Worm (Caenorhabditis elegans) whole organism, L2 larva: Measurements from ENCODE around the gene ddl-1.

Experiments
- C34F6.9 ChIP-seq: fragments of 150-350 bp; optimal IDR thresholded peaks from 2 replicates; lab custom pipeline; 2014; ENCODE audit warnings: missing biosample characterization, missing genetic modification characterization
- F13H6.1 ChIP-seq: sonication (generic microtip); optimal IDR thresholded peaks from 2 replicates; lab custom pipeline; 2016; ENCODE audit warnings: missing genetic modification characterization, missing compliant biosample characterization
- Y55F3AM.14 ChIP-seq: fragments of 200-800 bp; sonication (Bioruptor generic); optimal IDR thresholded peaks from 2 replicates; lab custom pipeline; 2018; ENCODE audit warnings: mild to moderate bottlenecking, missing genetic modification characterization, missing compliant biosample characterization
- ZK546.5 ChIP-seq: sonication (generic microtip); optimal IDR thresholded peaks from 2 replicates; lab custom pipeline; 2017; ENCODE audit warnings: missing biosample characterization, missing genetic modification characterization
- aly-2 ChIP-seq: fragments of 150-350 bp; optimal IDR thresholded peaks from 2 replicates; lab custom pipeline; 2014; ENCODE audit warnings: missing biosample characterization, missing genetic modification characterization
- ama-1 ChIP-seq: fragments of 150-350 bp; optimal IDR thresholded peaks from 2 replicates; lab custom pipeline; 2018; ENCODE audit warnings: inconsistent platforms
- ceh-16 ChIP-seq: fragments of 150-350 bp; optimal IDR thresholded peaks from 2 replicates; lab custom pipeline; 2014; ENCODE audit warnings: missing biosample characterization, missing genetic modification characterization
- ceh-82 ChIP-seq: fragments of 150-350 bp; optimal IDR thresholded peaks from 2 replicates; lab custom pipeline; 2014; ENCODE audit warnings: missing biosample characterization, missing genetic modification characterization
- crh-2 ChIP-seq: sonication (generic microtip); optimal IDR thresholded peaks from 2 replicates; lab custom pipeline; 2017; ENCODE audit warnings: missing biosample characterization, missing genetic modification characterization
- dmd-4 ChIP-seq: sonication (generic microtip); optimal IDR thresholded peaks from 2 replicates; lab custom pipeline; 2017; ENCODE audit warnings: missing biosample characterization, missing genetic modification characterization
- elt-3 ChIP-seq: sonication (generic microtip); optimal IDR thresholded peaks from 2 replicates; lab custom pipeline; 2017; ENCODE audit warnings: missing biosample characterization, missing genetic modification characterization
- fos-1 ChIP-seq: fragments of 150-350 bp; optimal IDR thresholded peaks from 2 replicates; lab custom pipeline; 2014; ENCODE audit warnings: missing biosample characterization, missing genetic modification characterization
- gmeb-1 ChIP-seq: fragments of 150-350 bp; optimal IDR thresholded peaks from 2 replicates; lab custom pipeline; 2014; ENCODE audit warnings: missing biosample characterization, missing genetic modification characterization
- lin-11 ChIP-seq: fragments of 150-350 bp; sonication (generic microtip); optimal IDR thresholded peaks from 2 replicates; lab custom pipeline; 2014; ENCODE audit warnings: missing biosample characterization, missing genetic modification characterization, inconsistent platforms, mixed read lengths
- lin-39 ChIP-seq: fragments of 150-350 bp; optimal IDR thresholded peaks from 2 replicates; lab custom pipeline; 2014; ENCODE audit warnings: missing biosample characterization, missing genetic modification reagents, missing genetic modification characterization
- lsy-2 ChIP-seq, 2 experiments: fragments of 150-350 bp in 1 of 2; sonication (generic microtip) in 1 of 2; optimal IDR thresholded peaks; 2 replicates each; lab custom pipeline; 2014 to 2017; ENCODE audit warnings: missing biosample characterization in 2 of 2, missing genetic modification characterization in 2 of 2
- mab-5 ChIP-seq: fragments of 150-350 bp; optimal IDR thresholded peaks from 2 replicates; lab custom pipeline; 2014; ENCODE audit warnings: missing biosample characterization, missing genetic modification characterization
- mbf-1 ChIP-seq: sonication (generic microtip); optimal IDR thresholded peaks from 2 replicates; lab custom pipeline; 2017; ENCODE audit warnings: missing biosample characterization, missing genetic modification characterization
- nhr-10 ChIP-seq: sonication (generic microtip); optimal IDR thresholded peaks from 2 replicates; lab custom pipeline; 2017; ENCODE audit warnings: missing biosample characterization, missing genetic modification characterization
- nhr-12 ChIP-seq: fragments of 150-350 bp; optimal IDR thresholded peaks from 2 replicates; lab custom pipeline; 2014; ENCODE audit warnings: missing biosample characterization, missing genetic modification characterization
- nhr-129 ChIP-seq: fragments of 150-350 bp; optimal IDR thresholded peaks from 2 replicates; lab custom pipeline; 2014; ENCODE audit warnings: missing biosample characterization, missing genetic modification characterization
- nhr-23 ChIP-seq: fragments of 150-350 bp; optimal IDR thresholded peaks from 2 replicates; lab custom pipeline; 2014; ENCODE audit warnings: missing biosample characterization, missing genetic modification reagents, missing genetic modification characterization
- nhr-25 ChIP-seq: fragments of 150-350 bp; sonication (generic microtip); optimal IDR thresholded peaks from 3 replicates; lab custom pipeline; 2014; ENCODE audit warnings: missing biosample characterization, missing genetic modification characterization
- nhr-6 ChIP-seq: fragments of 150-350 bp; optimal IDR thresholded peaks from 2 replicates; lab custom pipeline; 2014; ENCODE audit warnings: missing biosample characterization, missing genetic modification characterization
- nhr-77 ChIP-seq: fragments of 150-350 bp; optimal IDR thresholded peaks from 2 replicates; lab custom pipeline; 2014; ENCODE audit warnings: missing biosample characterization, missing genetic modification characterization
- peb-1 ChIP-seq: fragments of 150-350 bp; optimal IDR thresholded peaks from 2 replicates; lab custom pipeline; 2014; ENCODE audit warnings: missing biosample characterization, missing genetic modification characterization
- sem-4 ChIP-seq: fragments of 150-350 bp; optimal IDR thresholded peaks from 2 replicates; lab custom pipeline; 2014; ENCODE audit warnings: missing biosample characterization, missing genetic modification reagents, missing genetic modification characterization
- skn-1 ChIP-seq: sonication (generic microtip); optimal IDR thresholded peaks from 2 replicates; lab custom pipeline; 2017; ENCODE audit warnings: missing biosample characterization, missing genetic modification characterization
- sma-3 ChIP-seq: sonication (generic microtip); optimal IDR thresholded peaks from 2 replicates; lab custom pipeline; 2016; ENCODE audit warnings: missing genetic modification reagents, missing genetic modification characterization, missing compliant biosample characterization
- sma-9 ChIP-seq, 2 experiments: fragments of 150-350 bp in 1 of 2; sonication (generic microtip) in 1 of 2; optimal IDR thresholded peaks; 2 replicates each; lab custom pipeline; 2014 to 2016; ENCODE audit warnings: missing genetic modification characterization in 2 of 2, mild to moderate bottlenecking in 1 of 2, missing biosample characterization in 1 of 2, missing compliant biosample characterization in 1 of 2, missing genetic modification reagents in 1 of 2, moderate library complexity in 1 of 2
- snpc-4 ChIP-seq: fragments of 150-350 bp; optimal IDR thresholded peaks from 2 replicates; lab custom pipeline; 2014; ENCODE audit warnings: missing biosample characterization, missing genetic modification characterization
- unc-55 ChIP-seq: fragments of 150-350 bp; sonication (generic microtip); optimal IDR thresholded peaks from 3 replicates; lab custom pipeline; 2014; ENCODE audit warnings: missing biosample characterization, missing genetic modification reagents, missing genetic modification characterization
- unc-62 ChIP-seq: fragments of 150-350 bp; optimal IDR thresholded peaks from 2 replicates; lab custom pipeline; 2014; ENCODE audit warnings: missing biosample characterization, missing genetic modification reagents, missing genetic modification characterization
- zag-1 ChIP-seq: fragments of 150-350 bp; optimal IDR thresholded peaks from 2 replicates; lab custom pipeline; 2014; ENCODE audit warnings: missing biosample characterization, missing genetic modification characterization
- ztf-1 ChIP-seq: fragments of 200-800 bp; sonication (Bioruptor generic); conservative IDR thresholded peaks from 2 replicates; pipeline ENCODE4 v1.3.6; 2022; ENCODE audit warnings: missing genetic modification characterization, missing compliant biosample characterization
- ztf-11 ChIP-seq: sonication (generic microtip); optimal IDR thresholded peaks from 2 replicates; lab custom pipeline; 2017; ENCODE audit warnings: missing biosample characterization, missing genetic modification characterization
- ztf-4 ChIP-seq: fragments of 150-350 bp; optimal IDR thresholded peaks from 2 replicates; lab custom pipeline; 2014; ENCODE audit warnings: missing biosample characterization, missing genetic modification characterization

Gene ddl-1

DNA sequence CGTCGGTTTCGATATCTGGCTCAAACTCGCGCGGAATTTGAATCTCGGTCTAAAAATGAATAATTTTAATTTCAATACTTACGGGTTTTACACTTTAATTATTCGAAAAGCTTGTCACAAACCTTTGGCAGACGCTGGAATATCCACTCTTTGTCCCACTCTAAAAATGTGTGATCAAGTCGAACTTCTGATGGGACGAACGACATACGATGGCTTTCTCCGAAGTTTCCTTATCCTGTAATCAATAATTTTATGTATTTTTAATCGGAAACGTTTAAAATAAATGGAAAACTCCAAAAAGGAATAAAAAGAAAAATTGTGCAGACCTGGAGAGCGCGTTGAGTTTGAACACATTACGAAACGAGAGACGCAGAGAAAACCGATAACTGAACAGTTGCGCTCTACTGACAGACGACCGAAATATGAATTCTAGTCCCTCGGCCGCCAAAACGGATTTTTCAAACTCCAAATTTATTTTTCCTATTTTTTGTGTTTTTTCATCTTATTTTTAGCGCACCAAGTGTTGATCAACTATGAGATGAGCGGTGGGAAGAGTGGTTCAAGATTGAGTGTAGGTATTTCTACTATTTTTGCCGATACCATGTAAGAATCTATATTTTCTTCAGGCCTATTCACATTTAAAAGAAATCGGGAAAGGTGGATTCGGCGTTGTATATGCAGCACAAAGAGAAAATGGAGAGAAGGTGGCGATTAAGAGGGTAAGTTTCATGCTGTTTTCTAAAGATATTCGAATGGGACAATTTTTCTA, 1.2 kb upstream of the ddl-1 start, which contains the start of the genes sam-4, F59E12.17 and zyg-1:
sam-4 (minus strand) TSS at position 51 of the 769 bp plus-strand sequence.
F59E12.17 (minus strand) TSS at position 235 of the 769 bp plus-strand sequence.
zyg-1 (plus strand) TSS at position 513 of the 769 bp plus-strand sequence.
- TF ChIP-seq sma-3 (GFP tag; lab: Kevin White, UChicago) = peak; percentile 42
- no peak for TF ChIP-seq mbf-1 (tag; lab: Kevin White, UChicago)
- peak; percentile 78 for TF ChIP-seq nhr-129
- TF ChIP-seq lin-11 = no peak
- TF ChIP-seq nhr-12 (tag; lab: Kevin White, UChicago) = no peak
- TF ChIP-seq lsy-2 (tag; optimal IDR thresholded peaks at IDR 0.05; lab: Kevin White, UChicago) = peak in 1 of 2 experiments; percentile 81
- peak; percentile 20 for TF ChIP-seq F13H6.1 (tag; lab: Kevin White, UChicago)
- no peak for TF ChIP-seq ceh-16 (tag; lab: Kevin White, UChicago)
- TF ChIP-seq C34F6.9 (tag; lab: Kevin White, UChicago) = peak; percentile 84
- no peak for TF ChIP-seq nhr-6 (tag; lab: Kevin White, UChicago)
- peak; percentile 41 for TF ChIP-seq fos-1 (tag; lab: Kevin White, UChicago)
- no peak for TF ChIP-seq ztf-11 (tag; lab: Kevin White, UChicago)
- no peak for TF ChIP-seq skn-1 (tag; lab: Kevin White, UChicago)
- peak; percentile 20 for TF ChIP-seq snpc-4 (tag; lab: Kevin White, UChicago)
- TF ChIP-seq zag-1 (tag; lab: Kevin White, UChicago) = no peak
- peak; percentile 56 for TF ChIP-seq crh-2 (tag; lab: Kevin White, UChicago)
- TF ChIP-seq elt-3 (tag; lab: Kevin White, UChicago) = no peak
- TF ChIP-seq unc-55 (GFP tag; lab: Kevin White, UChicago) = peak; percentile 93
- TF ChIP-seq gmeb-1 (tag; lab: Kevin White, UChicago) = peak; percentile 53

- no peak for TF ChIP-seq elt-3 (tag; lab: Kevin White, UChicago)
- no peak for TF ChIP-seq sma-9 (GFP tag; optimal IDR thresholded peaks at IDR 0.05; lab: Kevin White, UChicago)
- TF ChIP-seq sma-9 (tag; optimal IDR thresholded peaks at IDR 0.05; lab: Kevin White, UChicago) = no peak
- TF ChIP-seq F13H6.1 (tag; lab: Kevin White, UChicago) = no peak
Observed at ce11 chrII:5646942-5647341, 1.2 kb downstream of the ddl-1 start, which contains the start of gene F59E12.9. Gene F59E12.9, minus strand, starts transcription at chrII:5647042.

DNA sequence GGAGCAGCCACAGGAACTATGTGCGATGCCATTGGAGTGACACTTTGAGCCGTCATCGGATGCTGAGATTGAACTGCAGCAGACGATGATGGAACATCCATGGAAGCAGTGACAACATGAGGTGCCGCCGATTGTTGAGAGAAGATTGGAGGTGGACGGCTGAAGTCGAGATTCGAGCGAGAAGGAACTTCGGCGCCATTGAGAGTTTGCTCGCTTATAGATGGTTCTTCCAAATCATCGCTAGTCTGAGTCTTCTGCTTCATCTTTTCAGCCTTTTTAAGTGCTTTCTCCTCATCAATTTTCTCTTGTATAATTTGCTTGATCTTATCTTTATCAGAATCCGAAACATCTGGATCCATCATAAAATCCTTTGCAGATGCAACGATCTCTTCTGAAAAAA, 6.1 kb downstream of the ddl-1 start:
- TF ChIP-seq ztf-4 (no peak), sma-9 (GFP tag; optimal IDR thresholded peaks at IDR 0.05; lab: Kevin White, UChicago) (no peak), sma-9 (tag; optimal IDR thresholded peaks at IDR 0.05; lab: Kevin White, UChicago) (no peak), ztf-1 (GFP tag; lab: Robert Waterston, UW) (no peak), ZK546.5 (tag; lab: Kevin White, UChicago) (no peak), nhr-77 (tag; lab: Kevin White, UChicago) (no peak), nhr-23 (tag; lab: Kevin White, UChicago) (no peak), nhr-25 (tag; lab: Kevin White, UChicago) (no peak), nhr-10 (tag; lab: Kevin White, UChicago) (no peak)

- no peak for TF ChIP-seq fos-1 (tag; lab: Kevin White, UChicago)
- TF ChIP-seq nhr-77 (tag; lab: Kevin White, UChicago) = no peak
- TF ChIP-seq nhr-6 (tag; lab: Kevin White, UChicago) = no peak
- no peak for TF ChIP-seq lin-39 (tag; lab: Kevin White, UChicago)
- TF ChIP-seq mab-5 (tag; lab: Kevin White, UChicago) = no peak
- no peak for TF ChIP-seq aly-2 (tag; lab: Kevin White, UChicago)
- no peak for TF ChIP-seq ama-1 (lab: Kevin White, UChicago)
- TF ChIP-seq F13H6.1 (tag; lab: Kevin White, UChicago) = no peak
- no peak for TF ChIP-seq nhr-129
- TF ChIP-seq ceh-82 = no peak
- TF ChIP-seq Y55F3AM.14 = no peak
- TF ChIP-seq unc-62 (GFP tag; lab: Kevin White, UChicago) = no peak
- TF ChIP-seq zag-1 (tag; lab: Kevin White, UChicago) = no peak
- TF ChIP-seq nhr-25 (tag; lab: Kevin White, UChicago) = no peak
- no peak for TF ChIP-seq nhr-10 (tag; lab: Kevin White, UChicago)
- no peak for TF ChIP-seq peb-1 (tag; lab: Kevin White, UChicago)
- no peak for TF ChIP-seq dmd-4 (tag; lab: Kevin White, UChicago)
- TF ChIP-seq sem-4 = no peak
Observed at ce11 chrII:5640362-5641079, 7.7 kb downstream of the ddl-1 start.
